Worm (Caenorhabditis elegans): ENCODE results near the gene F54D5.17.

- TF ChIP-seq ama-1 (optimal IDR thresholded peaks at IDR 0.05) (no peak), F13C5.2 (tag; optimal IDR thresholded peaks at IDR 0.05) (no peak)
Measured at ce11 chrII:11521300-11521699, 35.1 kb upstream of the F54D5.17 start, which contains the start of gene Y62F5A.10.
